Worm (Caenorhabditis elegans) whole organism, L1 larva: ENCODE results near the gene ragc-1.
A peak's percentile ranks its signal among the peaks of the same experiment; 100 is the strongest.

Experiments used
- C04F5.9 ChIP-seq: sonication (generic microtip); optimal IDR thresholded peaks from 2 replicates; lab custom pipeline; 2016; ENCODE audit warnings: missing genetic modification characterization, missing compliant biosample characterization
- C16A3.4 ChIP-seq: fragments of 150-350 bp; optimal IDR thresholded peaks from 2 replicates; lab custom pipeline; 2014; ENCODE audit warnings: missing biosample characterization, missing genetic modification characterization
- C34B4.2 ChIP-seq: sonication (generic microtip); optimal IDR thresholded peaks from 2 replicates; lab custom pipeline; 2017; ENCODE audit warnings: mild to moderate bottlenecking, missing genetic modification characterization, missing compliant biosample characterization
- aly-2 ChIP-seq: fragments of 150-350 bp; optimal IDR thresholded peaks from 2 replicates; lab custom pipeline; 2014; ENCODE audit warnings: missing biosample characterization, missing genetic modification characterization
- ama-1 ChIP-seq: fragments of 150-350 bp; optimal IDR thresholded peaks from 2 replicates; lab custom pipeline; 2014
- blmp-1 ChIP-seq: fragments of 150-350 bp; optimal IDR thresholded peaks from 2 replicates; lab custom pipeline; 2014; ENCODE audit warnings: missing biosample characterization, missing genetic modification characterization
- ceh-88 ChIP-seq: fragments of 200-800 bp; sonication (Bioruptor generic); IDR thresholded peaks from 2 replicates; pipeline ENCODE4 v1.3.6; 2022; ENCODE audit warnings: missing genetic modification characterization, missing compliant biosample characterization
- dpl-1 ChIP-seq, 3 experiments: fragments of 150-350 bp in 2 of 3; sonication (generic microtip) in 1 of 3; optimal IDR thresholded peaks; 2 replicates each; lab custom pipeline; 2014 to 2017; ENCODE audit warnings: missing biosample characterization in 3 of 3, missing genetic modification characterization in 3 of 3, missing genetic modification reagents in 3 of 3
- dsc-1 ChIP-seq: sonication (generic microtip); optimal IDR thresholded peaks from 2 replicates; lab custom pipeline; 2016; ENCODE audit warnings: mild to moderate bottlenecking, missing genetic modification characterization, missing compliant biosample characterization
- efl-1 ChIP-seq, 4 experiments: fragments of 150-350 bp; optimal IDR thresholded peaks in 3 of 4; peaks in 1 of 4; 1 replicate in 1 of 4; 2 replicates in 3 of 4; lab custom pipeline; 2014; ENCODE audit warnings: missing biosample characterization in 2 of 4, missing genetic modification characterization in 2 of 4, missing genetic modification reagents in 2 of 4
- efl-3 ChIP-seq: fragments of 200-800 bp; sonication (Bioruptor generic); optimal IDR thresholded peaks from 2 replicates; lab custom pipeline; 2018; ENCODE audit warnings: mild to moderate bottlenecking, missing genetic modification characterization, missing compliant biosample characterization
- egl-13 ChIP-seq: sonication (generic microtip); optimal IDR thresholded peaks from 2 replicates; lab custom pipeline; 2016; ENCODE audit warnings: missing genotype, missing genetic modification reagents, missing genetic modification characterization, missing compliant biosample characterization
- egl-27 ChIP-seq, 2 experiments: fragments of 150-350 bp in 1 of 2; sonication (generic microtip); optimal IDR thresholded peaks; 3 replicates each; lab custom pipeline; 2017 to 2018; ENCODE audit warnings: missing biosample characterization in 2 of 2, missing genetic modification characterization in 2 of 2, missing genetic modification reagents in 2 of 2
- elt-2 ChIP-seq: sonication (generic microtip); optimal IDR thresholded peaks from 2 replicates; lab custom pipeline; 2016; ENCODE audit warnings: missing genetic modification characterization, mild to moderate bottlenecking, inconsistent platforms, missing compliant biosample characterization, missing genetic modification reagents
- elt-3 ChIP-seq, 6 experiments: fragments of 150-350 bp in 1 of 6; sonication (generic microtip); optimal IDR thresholded peaks; 2 replicates each; lab custom pipeline; 2017 to 2018; ENCODE audit warnings: missing biosample characterization in 6 of 6, missing genetic modification characterization in 6 of 6, inconsistent platforms in 1 of 6
- fkh-10 ChIP-seq: sonication (generic microtip); optimal IDR thresholded peaks from 2 replicates; lab custom pipeline; 2017; ENCODE audit warnings: missing biosample characterization, missing genetic modification reagents, missing genetic modification characterization
- fos-1 ChIP-seq: fragments of 150-350 bp; optimal IDR thresholded peaks from 2 replicates; lab custom pipeline; 2014; ENCODE audit warnings: missing biosample characterization, missing genetic modification characterization
- hlh-17 ChIP-seq: fragments of 200-800 bp; sonication (Bioruptor generic); optimal IDR thresholded peaks from 2 replicates; lab custom pipeline; 2018; ENCODE audit warnings: missing genetic modification characterization, mild to moderate bottlenecking, missing compliant biosample characterization, moderate library complexity, borderline replicate concordance
- hlh-4 ChIP-seq: sonication (generic microtip); optimal IDR thresholded peaks from 2 replicates; lab custom pipeline; 2016; ENCODE audit warnings: mild to moderate bottlenecking, missing genetic modification characterization, missing compliant biosample characterization
- hpl-2 ChIP-seq: fragments of 150-350 bp; optimal IDR thresholded peaks from 2 replicates; lab custom pipeline; 2014; ENCODE audit warnings: missing biosample characterization, missing genetic modification reagents, missing genetic modification characterization
- isw-1 ChIP-seq: fragments of 200-800 bp; sonication (Bioruptor generic); IDR thresholded peaks from 2 replicates; pipeline ENCODE4 v1.3.6; 2022; ENCODE audit warnings: missing genetic modification characterization, missing compliant biosample characterization
- lin-13 ChIP-seq: fragments of 150-350 bp; optimal IDR thresholded peaks from 2 replicates; lab custom pipeline; 2014; ENCODE audit warnings: missing biosample characterization, missing genetic modification reagents, missing genetic modification characterization
- lin-14 ChIP-seq: fragments of 200-800 bp; sonication (Bioruptor generic); optimal IDR thresholded peaks from 2 replicates; lab custom pipeline; 2018; ENCODE audit warnings: mild to moderate bottlenecking, missing genetic modification characterization, moderate library complexity, missing compliant biosample characterization
- lin-15B ChIP-seq: fragments of 150-350 bp; sonication (generic microtip); optimal IDR thresholded peaks from 3 replicates; lab custom pipeline; 2014; ENCODE audit warnings: missing biosample characterization, missing genetic modification characterization
- lin-35 ChIP-seq, 2 experiments: fragments of 150-350 bp; optimal IDR thresholded peaks; 2 replicates each; lab custom pipeline; 2014; ENCODE audit warnings: missing biosample characterization in 2 of 2, missing genetic modification characterization in 2 of 2, missing genetic modification reagents in 2 of 2
- lsy-2 ChIP-seq, 2 experiments: fragments of 150-350 bp; optimal IDR thresholded peaks; 2 replicates each; lab custom pipeline; 2014; ENCODE audit warnings: missing biosample characterization in 2 of 2, missing genetic modification characterization in 2 of 2
- mab-9 ChIP-seq: fragments of 200-800 bp; sonication (Bioruptor generic); IDR thresholded peaks from 2 replicates; pipeline ENCODE4 v1.3.6; 2022; ENCODE audit warnings: missing genetic modification reagents, missing genetic modification characterization, missing compliant biosample characterization
- mef-2 ChIP-seq: fragments of 150-350 bp; optimal IDR thresholded peaks from 2 replicates; lab custom pipeline; 2014; ENCODE audit warnings: missing biosample characterization, missing genetic modification characterization
- mep-1 ChIP-seq: fragments of 150-350 bp; optimal IDR thresholded peaks from 2 replicates; lab custom pipeline; 2014; ENCODE audit warnings: missing biosample characterization, missing genetic modification characterization
- nhr-12 ChIP-seq: sonication (generic microtip); optimal IDR thresholded peaks from 2 replicates; lab custom pipeline; 2017; ENCODE audit warnings: missing biosample characterization, missing genetic modification characterization
- nhr-19 ChIP-seq: fragments of 200-800 bp; sonication (Bioruptor generic); conservative IDR thresholded peaks from 2 replicates; pipeline ENCODE4 v1.3.6; 2022; ENCODE audit warnings: missing genetic modification characterization, missing compliant biosample characterization
- nhr-20 ChIP-seq: sonication (generic microtip); optimal IDR thresholded peaks from 2 replicates; lab custom pipeline; 2016; ENCODE audit warnings: mild to moderate bottlenecking, missing genetic modification characterization, missing compliant biosample characterization
- nhr-47 ChIP-seq: sonication (generic microtip); optimal IDR thresholded peaks from 2 replicates; lab custom pipeline; 2016; ENCODE audit warnings: mild to moderate bottlenecking, missing genetic modification characterization, moderate library complexity, missing compliant biosample characterization
- nhr-71 ChIP-seq: sonication (generic microtip); optimal IDR thresholded peaks from 2 replicates; lab custom pipeline; 2016; ENCODE audit warnings: mild to moderate bottlenecking, missing genetic modification characterization, moderate library complexity, missing compliant biosample characterization
- nhr-84 ChIP-seq: sonication (generic microtip); optimal IDR thresholded peaks from 2 replicates; lab custom pipeline; 2017; ENCODE audit warnings: missing biosample characterization, missing genetic modification characterization
- nhr-85 ChIP-seq: sonication (generic microtip); peaks from one replicate; lab custom pipeline; 2016; ENCODE audit warnings: missing genetic modification characterization, inconsistent platforms, missing compliant biosample characterization
- nhr-90 ChIP-seq: sonication (generic microtip); optimal IDR thresholded peaks from 2 replicates; lab custom pipeline; 2016; ENCODE audit warnings: mild to moderate bottlenecking, missing genetic modification characterization, missing compliant biosample characterization; ENCODE audit not compliant: poor library complexity
- pag-3 ChIP-seq: sonication (generic microtip); optimal IDR thresholded peaks from 2 replicates; lab custom pipeline; 2017; ENCODE audit warnings: missing genetic modification characterization, mild to moderate bottlenecking, missing compliant biosample characterization, antibody characterized with exemption, borderline replicate concordance; ENCODE audit not compliant: insufficient read depth
- pax-3 ChIP-seq: fragments of 200-800 bp; sonication (Bioruptor generic); optimal IDR thresholded peaks from 2 replicates; lab custom pipeline; 2018; ENCODE audit warnings: mild to moderate bottlenecking, missing genetic modification characterization, moderate library complexity, missing compliant biosample characterization
- pqm-1 ChIP-seq: sonication (generic microtip); optimal IDR thresholded peaks from 3 replicates; lab custom pipeline; 2017; ENCODE audit warnings: missing biosample characterization, missing genetic modification characterization
- rnt-1 ChIP-seq: sonication (generic microtip); optimal IDR thresholded peaks from 2 replicates; lab custom pipeline; 2016; ENCODE audit warnings: mild to moderate bottlenecking, missing genetic modification characterization, moderate library complexity, missing compliant biosample characterization
- snu-23 ChIP-seq: sonication (generic microtip); optimal IDR thresholded peaks from 2 replicates; lab custom pipeline; 2016; ENCODE audit warnings: missing genetic modification characterization, missing compliant biosample characterization
- sox-4 ChIP-seq: sonication (generic microtip); optimal IDR thresholded peaks from 2 replicates; lab custom pipeline; 2016; ENCODE audit warnings: missing genetic modification characterization, missing compliant biosample characterization
- sptf-1 ChIP-seq: fragments of 150-350 bp; optimal IDR thresholded peaks from 2 replicates; lab custom pipeline; 2014; ENCODE audit warnings: missing biosample characterization, missing genetic modification characterization
- swsn-7 ChIP-seq: sonication (generic microtip); optimal IDR thresholded peaks from 2 replicates; lab custom pipeline; 2016; ENCODE audit warnings: missing genetic modification characterization, missing compliant biosample characterization
- tlp-1 ChIP-seq: fragments of 150-350 bp; optimal IDR thresholded peaks from 2 replicates; lab custom pipeline; 2014; ENCODE audit warnings: missing biosample characterization, missing genetic modification characterization
- unc-62 ChIP-seq: fragments of 150-350 bp; optimal IDR thresholded peaks from 2 replicates; lab custom pipeline; 2014; ENCODE audit warnings: missing biosample characterization, missing genetic modification reagents, missing genetic modification characterization
- unc-98 ChIP-seq: fragments of 200-800 bp; sonication (Bioruptor generic); IDR thresholded peaks from 2 replicates; pipeline ENCODE4 v1.3.6; 2022; ENCODE audit warnings: missing genetic modification characterization, missing compliant biosample characterization
- vab-15 ChIP-seq: sonication (generic microtip); optimal IDR thresholded peaks from 2 replicates; lab custom pipeline; 2017; ENCODE audit warnings: missing genotype, mild to moderate bottlenecking, missing genetic modification characterization, missing compliant biosample characterization
- zip-4 ChIP-seq: fragments of 200-800 bp; sonication (Bioruptor generic); optimal IDR thresholded peaks from 2 replicates; lab custom pipeline; 2018; ENCODE audit warnings: mild to moderate bottlenecking, missing genetic modification characterization, moderate library complexity, missing compliant biosample characterization

The ragc-1 gene

DNA sequence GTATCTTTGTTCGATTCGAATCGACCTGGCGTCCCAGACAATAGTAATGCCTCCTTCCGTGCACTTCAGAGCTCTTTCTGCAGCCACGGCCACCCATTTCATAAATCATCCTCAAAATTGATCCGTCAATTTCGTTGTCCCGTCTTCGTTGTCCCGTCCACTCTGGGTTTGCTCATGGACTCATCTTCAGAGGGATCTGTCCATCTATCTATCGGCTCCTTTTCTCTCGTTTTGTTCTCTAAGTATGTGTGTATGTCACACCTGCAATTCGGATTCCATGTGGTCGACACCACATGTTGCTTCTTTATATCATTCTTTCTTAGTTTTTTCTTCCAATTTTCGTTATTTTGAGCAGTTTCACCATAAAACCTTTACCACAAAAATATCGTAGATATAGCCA is 32.2 kb downstream of the ragc-1 start (continued):
- TF ChIP-seq isw-1 (GFP tag; lab: Robert Waterston, UW) (no peak), vab-15 (tag; lab: Kevin White, UChicago) (no peak), nhr-19 (GFP tag; lab: Robert Waterston, UW) (no peak), pqm-1 (tag; lab: Kevin White, UChicago) (no peak), lin-13 (GFP tag; lab: Kevin White, UChicago) (no peak), egl-13 (tag; lab: Kevin White, UChicago) (no peak), sptf-1 (tag; lab: Kevin White, UChicago) (no peak), lsy-2 (tag; optimal IDR thresholded peaks at IDR 0.05; lab: Kevin White, UChicago) (peak in 1 of 2 experiments; percentile 2)

DNA sequence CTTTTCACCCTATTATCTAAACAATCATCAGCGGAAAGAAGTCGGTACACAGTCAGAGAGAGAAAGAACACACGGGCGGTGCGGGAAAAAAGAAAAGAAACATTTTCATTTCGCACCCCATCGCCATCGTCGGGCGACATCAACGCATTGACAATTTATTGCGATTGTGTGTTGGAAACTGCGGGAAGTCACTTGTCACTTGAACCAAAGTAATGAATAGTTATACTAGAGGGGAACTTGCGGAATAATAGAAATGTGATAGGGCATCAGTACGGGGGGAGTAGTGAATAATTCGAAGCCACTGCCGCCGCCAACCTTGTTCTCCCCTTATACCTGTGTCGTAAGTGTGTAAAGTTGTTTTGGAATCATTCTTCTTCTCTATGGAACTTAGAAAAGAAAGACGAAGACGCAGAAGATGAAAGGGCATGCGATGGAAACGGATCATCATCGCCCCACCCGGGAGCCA is 33.3 kb downstream of the ragc-1 start:
- TF ChIP-seq C04F5.9 (tag; lab: Kevin White, UChicago) (peak; percentile 10), nhr-71 (tag; lab: Kevin White, UChicago) (peak; percentile 46), mep-1 (peak; percentile 57), zip-4 (no peak), rnt-1 (tag; lab: Kevin White, UChicago) (peak; percentile 49), tlp-1 (no peak), pax-3 (tag; lab: Kevin White, UChicago) (no peak), nhr-90 (tag; lab: Kevin White, UChicago) (no peak), sox-4 (no peak), ceh-88 (GFP tag; lab: Robert Waterston, UW) (no peak), elt-3 (tag; optimal IDR thresholded peaks at IDR 0.05; lab: Kevin White, UChicago) (peak in 1 of 6 experiments; percentile 4), unc-62 (no peak), fos-1 (tag; lab: Kevin White, UChicago) (no peak), elt-2 (tag; lab: Kevin White, UChicago) (no peak), aly-2 (tag; lab: Kevin White, UChicago) (no peak), blmp-1 (peak; percentile 67), mef-2 (no peak), dpl-1 (GFP tag; optimal IDR thresholded peaks at IDR 0.05; lab: Kevin White, UChicago) (peak in 1 of 3 experiments; percentile 23), efl-3 (GFP tag; lab: Kevin White, UChicago) (no peak), snu-23 (GFP tag; lab: Kevin White, UChicago) (peak; percentile 37), mab-9 (no peak), dsc-1 (tag; lab: Kevin White, UChicago) (no peak), nhr-84 (tag; lab: Kevin White, UChicago) (no peak), hpl-2 (no peak), nhr-20 (tag; lab: Kevin White, UChicago) (peak; percentile 7), swsn-7 (tag; lab: Kevin White, UChicago) (no peak), nhr-85 (peak; percentile 91), pag-3 (tag; lab: Kevin White, UChicago) (no peak), hlh-4 (no peak), C16A3.4 (tag; lab: Kevin White, UChicago) (peak; percentile 13), lsy-2 (tag; optimal IDR thresholded peaks at IDR 0.05; lab: Kevin White, UChicago) (peak in 1 of 2 experiments; percentile 39), lin-35 (GFP tag; optimal IDR thresholded peaks at IDR 0.05; lab: Kevin White, UChicago) (peak in 1 of 2 experiments; percentile 18), fkh-10 (no peak), lin-15B (tag; lab: Kevin White, UChicago) (no peak), egl-27 (tag; optimal IDR thresholded peaks at IDR 0.05; lab: Kevin White, UChicago) (no peak), unc-98 (GFP tag; lab: Robert Waterston, UW) (no peak), nhr-12 (tag; lab: Kevin White, UChicago) (no peak), efl-1 (optimal IDR thresholded peaks at IDR 0.05; lab: Kevin White, UChicago) (no peak), efl-1 (GFP tag; optimal IDR thresholded peaks at IDR 0.05 in 1 of 2; lab: Kevin White, UChicago) (peak in 1 of 2 experiments; percentile 75), pqm-1 (tag; lab: Kevin White, UChicago) (no peak), C34B4.2 (no peak), nhr-47 (peak; percentile 23), ama-1 (lab: Kevin White, UChicago) (no peak), lin-14 (peak; percentile 92), hlh-17 (no peak)
